Fruit fly (Drosophila melanogaster) whole organism, embryonic: Measurements from ENCODE around the gene CG8097.

Experiments used
- Adf1 ChIP-seq: fragments of 200-800 bp; sonication (Bioruptor generic); IDR thresholded peaks from 2 replicates; pipeline ENCODE4 v1.3.6; 2022; ENCODE audit warnings: missing biosample characterization, missing genetic modification characterization
- BEAF-32 ChIP-seq: fragments of 200-800 bp; sonication (Bioruptor generic); optimal IDR thresholded peaks from 3 replicates; lab custom pipeline; 2017; ENCODE audit warnings: missing biosample characterization, missing genetic modification characterization, mild to moderate bottlenecking, moderate library complexity, missing genetic modification reagents
- CG1024 ChIP-seq: fragments of 200-800 bp; sonication (Bioruptor generic); IDR thresholded peaks from 2 replicates; pipeline ENCODE4 v1.3.6; 2022; ENCODE audit warnings: missing biosample characterization, missing genetic modification characterization
- CG10959 ChIP-seq: fragments of 200-800 bp; sonication (Bioruptor generic); IDR thresholded peaks from 2 replicates; pipeline ENCODE4 v1.3.6; 2022; ENCODE audit warnings: missing biosample characterization, missing genetic modification characterization
- CG11504 ChIP-seq: fragments of 200-800 bp; sonication (Bioruptor generic); optimal IDR thresholded peaks from 3 replicates; lab custom pipeline; 2019; ENCODE audit warnings: missing biosample characterization, mild to moderate bottlenecking, missing genetic modification characterization, moderate library complexity
- CG12744 ChIP-seq: fragments of 200-800 bp; sonication (Bioruptor generic); optimal IDR thresholded peaks from 2 replicates; lab custom pipeline; 2016; ENCODE audit warnings: missing biosample characterization, missing genetic modification characterization
- CG12942 ChIP-seq: fragments of 200-800 bp; sonication (Bioruptor generic); optimal IDR thresholded peaks from 3 replicates; lab custom pipeline; 2016; ENCODE audit warnings: missing biosample characterization, missing genetic modification characterization
- CG13424 ChIP-seq: fragments of 200-800 bp; sonication (Bioruptor generic); optimal IDR thresholded peaks from 2 replicates; lab custom pipeline; 2019; ENCODE audit warnings: missing biosample characterization, mild to moderate bottlenecking, missing genetic modification characterization, moderate library complexity
- CG15073 ChIP-seq: fragments of 200-800 bp; sonication (Bioruptor generic); optimal IDR thresholded peaks from 2 replicates; lab custom pipeline; 2016; ENCODE audit warnings: missing biosample characterization, missing genetic modification characterization
- CG15514 ChIP-seq: fragments of 200-800 bp; sonication (Bioruptor generic); optimal IDR thresholded peaks from 3 replicates; lab custom pipeline; 2017; ENCODE audit warnings: missing biosample characterization, missing genetic modification characterization, mild to moderate bottlenecking, moderate library complexity, missing genetic modification reagents
- CG3065 ChIP-seq: fragments of 200-800 bp; sonication (Bioruptor generic); optimal IDR thresholded peaks from 2 replicates; lab custom pipeline; 2016; ENCODE audit warnings: missing biosample characterization, missing genetic modification characterization
- CG32772 ChIP-seq: fragments of 200-800 bp; sonication (Bioruptor generic); IDR thresholded peaks from 2 replicates; pipeline ENCODE4 v1.3.6; 2022; ENCODE audit warnings: missing biosample characterization, missing genetic modification characterization
- CG34224 ChIP-seq: fragments of 200-800 bp; sonication (Bioruptor generic); IDR thresholded peaks from 3 replicates; pipeline ENCODE4 v1.3.6; 2022; ENCODE audit warnings: missing biosample characterization, missing genetic modification characterization; ENCODE audit not compliant: partially characterized antibody
- CG4328 ChIP-seq: fragments of 200-800 bp; sonication (Bioruptor generic); optimal IDR thresholded peaks from 3 replicates; lab custom pipeline; 2017; ENCODE audit warnings: missing biosample characterization, missing genetic modification reagents, missing genetic modification characterization
- CG43689 ChIP-seq: fragments of 200-800 bp; sonication (Bioruptor generic); IDR thresholded peaks from 2 replicates; pipeline ENCODE4 v1.3.6; 2022; ENCODE audit warnings: missing biosample characterization, missing genetic modification characterization
- CG4404 ChIP-seq: fragments of 200-800 bp; sonication (Bioruptor generic); IDR thresholded peaks from 2 replicates; pipeline ENCODE4 v1.3.6; 2022; ENCODE audit warnings: missing biosample characterization, missing genetic modification characterization
- CG4707 ChIP-seq: fragments of 200-800 bp; sonication (Bioruptor generic); optimal IDR thresholded peaks from 2 replicates; lab custom pipeline; 2018; ENCODE audit warnings: missing biosample characterization, mild to moderate bottlenecking, missing genetic modification characterization, moderate library complexity
- CG6791 ChIP-seq: fragments of 200-800 bp; sonication (Bioruptor generic); IDR thresholded peaks from 3 replicates; pipeline ENCODE4 v1.3.6; 2022; ENCODE audit warnings: missing biosample characterization, missing genetic modification characterization; ENCODE audit not compliant: partially characterized antibody
- CG7928 ChIP-seq: fragments of 200-800 bp; sonication (Bioruptor generic); optimal IDR thresholded peaks from 2 replicates; lab custom pipeline; 2017; ENCODE audit warnings: missing biosample characterization, mild to moderate bottlenecking, missing genetic modification characterization
- CG8924 ChIP-seq: fragments of 200-800 bp; optimal IDR thresholded peaks from 3 replicates; lab custom pipeline; 2019; ENCODE audit warnings: missing biosample characterization, mild to moderate bottlenecking, missing genetic modification characterization, moderate library complexity
- Drgx ChIP-seq: fragments of 200-800 bp; sonication (Bioruptor generic); IDR thresholded peaks from 2 replicates; pipeline ENCODE4 v1.3.6; 2022; ENCODE audit warnings: missing biosample characterization, missing genetic modification characterization
- Fer3 ChIP-seq: fragments of 200-800 bp; sonication (Bioruptor generic); optimal IDR thresholded peaks from 2 replicates; lab custom pipeline; 2018; ENCODE audit warnings: missing biosample characterization, mild to moderate bottlenecking, missing genetic modification characterization, moderate library complexity
- Hand ChIP-seq: fragments of 200-800 bp; sonication (Bioruptor generic); optimal IDR thresholded peaks from 2 replicates; lab custom pipeline; 2017; ENCODE audit warnings: mild to moderate bottlenecking, missing biosample characterization, missing genetic modification reagents, missing genetic modification characterization
- Hey ChIP-seq: fragments of 200-800 bp; sonication (Bioruptor generic); optimal IDR thresholded peaks from 3 replicates; lab custom pipeline; 2018; ENCODE audit warnings: missing biosample characterization, mild to moderate bottlenecking, missing genetic modification characterization
- Jarid2 ChIP-seq: fragments of 200-800 bp; sonication (Bioruptor generic); optimal IDR thresholded peaks from 3 replicates; lab custom pipeline; 2017; ENCODE audit warnings: mild to moderate bottlenecking, missing biosample characterization, missing genetic modification reagents, missing genetic modification characterization
- MTF-1 ChIP-seq: fragments of 200-800 bp; sonication (Bioruptor generic); optimal IDR thresholded peaks from 2 replicates; lab custom pipeline; 2018; ENCODE audit warnings: missing biosample characterization, mild to moderate bottlenecking, missing genetic modification characterization, borderline replicate concordance
- NC2β ChIP-seq: fragments of 200-800 bp; sonication (Bioruptor generic); optimal IDR thresholded peaks from 2 replicates; lab custom pipeline; 2016; ENCODE audit warnings: missing biosample characterization, missing genetic modification characterization
- Nf-YC ChIP-seq: fragments of 200-800 bp; optimal IDR thresholded peaks from 3 replicates; lab custom pipeline; 2019; ENCODE audit warnings: missing biosample characterization, mild to moderate bottlenecking, missing genetic modification characterization, moderate library complexity
- ab ChIP-seq: fragments of 200-800 bp; sonication (Bioruptor generic); optimal IDR thresholded peaks from 2 replicates; lab custom pipeline; 2016; ENCODE audit warnings: missing biosample characterization, missing genetic modification characterization
- cad ChIP-seq: fragments of >200 bp; optimal IDR thresholded peaks from 2 replicates; lab custom pipeline; 2017; ENCODE audit warnings: missing biosample characterization, missing genetic modification characterization
- chinmo ChIP-seq: fragments of 200-800 bp; sonication (Bioruptor generic); IDR thresholded peaks from 4 replicates; pipeline ENCODE4 v1.3.6; 2022; ENCODE audit warnings: missing biosample characterization, missing genetic modification characterization; ENCODE audit not compliant: partially characterized antibody
- da ChIP-seq: fragments of 200-800 bp; sonication (Bioruptor generic); optimal IDR thresholded peaks from 2 replicates; lab custom pipeline; 2016; ENCODE audit warnings: missing biosample characterization, missing genetic modification characterization
- disco-r ChIP-seq: fragments of 200-800 bp; sonication (Bioruptor generic); optimal IDR thresholded peaks from 2 replicates; lab custom pipeline; 2016; ENCODE audit warnings: missing biosample characterization, missing genetic modification characterization
- dpn ChIP-seq, 2 experiments: fragments of 200-800 bp; sonication (Bioruptor generic); optimal IDR thresholded peaks; 3 replicates each; lab custom pipeline; 2016; ENCODE audit warnings: missing biosample characterization in 2 of 2, missing genetic modification characterization in 2 of 2
- fd102C ChIP-seq: fragments of 200-800 bp; sonication (Bioruptor generic); optimal IDR thresholded peaks from 2 replicates; lab custom pipeline; 2018; ENCODE audit warnings: missing biosample characterization, mild to moderate bottlenecking, missing genetic modification characterization, moderate library complexity
- gcm ChIP-seq: fragments of 200-800 bp; sonication (Bioruptor generic); optimal IDR thresholded peaks from 2 replicates; lab custom pipeline; 2019; ENCODE audit warnings: missing biosample characterization, mild to moderate bottlenecking, missing genetic modification characterization, moderate library complexity
- gem ChIP-seq: fragments of 200-800 bp; sonication (Bioruptor generic); optimal IDR thresholded peaks from 2 replicates; lab custom pipeline; 2019; ENCODE audit warnings: missing biosample characterization, mild to moderate bottlenecking, missing genetic modification characterization, moderate library complexity
- hkb ChIP-seq, 2 experiments: fragments of 200-800 bp in 1 of 2; fragments of >200 bp in 1 of 2; sonication (Bioruptor generic) in 1 of 2; IDR thresholded peaks in 1 of 2; optimal IDR thresholded peaks in 1 of 2; 2 replicates each; pipeline versions ENCODE4 v1.3.6 to Lab custom; 2017 to 2022; ENCODE audit warnings: missing biosample characterization in 1 of 2, missing genetic modification characterization in 1 of 2
- ind ChIP-seq: fragments of 200-800 bp; sonication (Bioruptor generic); optimal IDR thresholded peaks from 3 replicates; lab custom pipeline; 2016; ENCODE audit warnings: missing biosample characterization, missing genetic modification characterization
- ken ChIP-seq: fragments of 200-800 bp; sonication (Bioruptor generic); IDR thresholded peaks from 3 replicates; pipeline ENCODE4 v1.3.6; 2022; ENCODE audit warnings: missing biosample characterization, missing genetic modification characterization
- maf-S ChIP-seq: fragments of 200-800 bp; sonication (Bioruptor generic); optimal IDR thresholded peaks from 2 replicates; lab custom pipeline; 2016; ENCODE audit warnings: missing biosample characterization, missing genetic modification characterization
- mld ChIP-seq: fragments of 200-800 bp; sonication (Bioruptor generic); IDR thresholded peaks from 3 replicates; pipeline ENCODE4 v1.3.6; 2022; ENCODE audit warnings: missing biosample characterization, missing genetic modification characterization; ENCODE audit not compliant: partially characterized antibody
- pfk ChIP-seq: fragments of 200-800 bp; sonication (Bioruptor generic); optimal IDR thresholded peaks from 2 replicates; lab custom pipeline; 2018; ENCODE audit warnings: missing biosample characterization, mild to moderate bottlenecking, missing genetic modification characterization, moderate library complexity
- pho ChIP-seq: fragments of 200-800 bp; sonication (Bioruptor generic); optimal IDR thresholded peaks from 2 replicates; lab custom pipeline; 2016; ENCODE audit warnings: missing biosample characterization, missing genetic modification characterization
- prd ChIP-seq, 3 experiments: fragments of >200 bp in 2 of 3; fragments of 200-800 bp in 1 of 3; sonication (Bioruptor generic) in 1 of 3; optimal IDR thresholded peaks in 2 of 3; IDR thresholded peaks in 1 of 3; 2 replicates in 2 of 3; 3 replicates in 1 of 3; pipeline versions ENCODE4 v1.3.6 to Lab custom; 2017 to 2022; ENCODE audit warnings: missing biosample characterization in 1 of 3, missing genetic modification characterization in 1 of 3
- sr ChIP-seq: fragments of 200-800 bp; sonication (Bioruptor generic); IDR thresholded peaks from 3 replicates; pipeline ENCODE4 v1.3.6; 2022; ENCODE audit warnings: missing biosample characterization, missing genetic modification characterization
- trem ChIP-seq: fragments of 200-800 bp; optimal IDR thresholded peaks from 3 replicates; lab custom pipeline; 2019; ENCODE audit warnings: missing biosample characterization, mild to moderate bottlenecking, missing genetic modification characterization, moderate library complexity
- yki ChIP-seq: fragments of >200 bp; optimal IDR thresholded peaks from 3 replicates; lab custom pipeline; 2018
- z ChIP-seq: fragments of 200-800 bp; sonication (Bioruptor generic); IDR thresholded peaks from 3 replicates; pipeline ENCODE4 v1.3.6; 2022; ENCODE audit warnings: missing biosample characterization, missing genetic modification characterization

CG8097 gene

dm6 chrX:15626279-15626678, 43.3 kb downstream of the CG8097 start (continued):
- no peak for TF ChIP-seq NC2β
- no peak for TF ChIP-seq trem (tag; lab: Kevin White, UChicago)
- TF ChIP-seq CG4404, result no peak
- TF ChIP-seq pho (GFP tag; lab: Kevin White, UChicago), result no peak
- TF ChIP-seq Hand, result no peak
- TF ChIP-seq CG12942 (GFP tag; lab: Kevin White, UChicago), result no peak
- TF ChIP-seq CG43689 (GFP tag; lab: Robert Waterston, UW), result no peak
- TF ChIP-seq cad, result no peak
- no peak for TF ChIP-seq da (GFP tag; lab: Kevin White, UChicago)
- no peak for TF ChIP-seq mld
- no peak for TF ChIP-seq ab
- peak; percentile 22 for TF ChIP-seq CG13424 (tag; lab: Kevin White, UChicago)
- no peak for TF ChIP-seq z (GFP tag; lab: Robert Waterston, UW)
- TF ChIP-seq dpn (GFP tag; optimal IDR thresholded peaks at IDR 0.05; lab: Kevin White, UChicago), result no peak
- TF ChIP-seq CG15073, result no peak
- no peak for TF ChIP-seq Fer3 (tag; lab: Kevin White, UChicago)
- no peak for TF ChIP-seq ken
- no peak for TF ChIP-seq ind (GFP tag; lab: Kevin White, UChicago)
- 0 out of 2 replicates have a peak, but pooled peaks have one; percentile 7 for TF ChIP-seq CG32772 (GFP tag; lab: Robert Waterston, UW)
- no peak for TF ChIP-seq CG4328 (GFP tag; lab: Kevin White, UChicago)
- peak; percentile 14; the same call in 1 of the 2 replicates for TF ChIP-seq CG10959 (GFP tag; lab: Robert Waterston, UW)
- TF ChIP-seq MTF-1 (GFP tag; lab: Kevin White, UChicago), result no peak
- peak; percentile 11; the same call in 1 of the 3 replicates for TF ChIP-seq CG34224 (GFP tag; lab: Robert Waterston, UW)
- TF ChIP-seq yki (lab: Kevin White, UChicago), result no peak
- peak; percentile 14 for TF ChIP-seq CG15514 (GFP tag; lab: Kevin White, UChicago)
- peak; percentile 65 for TF ChIP-seq CG6791 (GFP tag; lab: Robert Waterston, UW)
- TF ChIP-seq hkb (optimal IDR thresholded peaks at IDR 0.05; lab: Kevin White, UChicago), result no peak
- TF ChIP-seq hkb (GFP tag; IDR thresholded peaks at IDR 0.05; lab: Robert Waterston, UW), result peak; percentile 23; the same call in 1 of the 2 replicates
- no peak for TF ChIP-seq CG7928 (GFP tag; lab: Kevin White, UChicago)
- TF ChIP-seq Drgx (GFP tag; lab: Robert Waterston, UW), result 0 out of 2 replicates have a peak, but pooled peaks have one; percentile 14
- TF ChIP-seq gem (tag; lab: Kevin White, UChicago), result no peak
- TF ChIP-seq sr, result peak; percentile 94
- no peak for TF ChIP-seq CG4707 (GFP tag; lab: Kevin White, UChicago)
- peak; percentile 100 for TF ChIP-seq CG11504 (tag; lab: Kevin White, UChicago)
- no peak for TF ChIP-seq prd (optimal IDR thresholded peaks at IDR 0.05; lab: Kevin White, UChicago)
- 0 out of 3 replicates have a peak, but pooled peaks have one; percentile 14 for TF ChIP-seq prd (GFP tag; IDR thresholded peaks at IDR 0.05; lab: Robert Waterston, UW)
- peak; percentile 86; the same call in 3 of the 4 replicates for TF ChIP-seq chinmo (GFP tag; lab: Robert Waterston, UW)
- no peak for TF ChIP-seq disco-r (GFP tag; lab: Kevin White, UChicago)
- no peak for TF ChIP-seq gcm (GFP tag; lab: Kevin White, UChicago)
- no peak for TF ChIP-seq pfk (GFP tag; lab: Kevin White, UChicago)
- TF ChIP-seq Jarid2 (GFP tag; lab: Kevin White, UChicago), result peak; percentile 94
- TF ChIP-seq CG3065 (GFP tag; lab: Kevin White, UChicago), result no peak
- no peak for TF ChIP-seq BEAF-32 (GFP tag; lab: Kevin White, UChicago)
- no peak; the same call in 1 of the 2 replicates for TF ChIP-seq Adf1 (GFP tag; lab: Robert Waterston, UW)
- no peak for TF ChIP-seq maf-S (GFP tag; lab: Kevin White, UChicago)
- no peak for TF ChIP-seq Nf-YC
- TF ChIP-seq CG12744 (GFP tag; lab: Kevin White, UChicago), result no peak
- no peak for TF ChIP-seq CG1024 (GFP tag; lab: Robert Waterston, UW)
- no peak for TF ChIP-seq Hey (tag; lab: Kevin White, UChicago)
- no peak for TF ChIP-seq CG8924 (tag; lab: Kevin White, UChicago)
- no peak for TF ChIP-seq fd102C (GFP tag; lab: Kevin White, UChicago)
